Worm (Caenorhabditis elegans) whole organism, late embryonic: ENCODE data around the gene rig-3.
"Not testable (repeated sequence)": the region's sequence is repeated elsewhere in the genome, so short reads cannot be mapped to it uniquely, and the experiment has no call there.

Experiments used
- C08G9.2 ChIP-seq: sonication (generic microtip); optimal IDR thresholded peaks from 2 replicates; lab custom pipeline; 2016; ENCODE audit warnings: mild to moderate bottlenecking, missing genetic modification characterization, moderate library complexity, missing compliant biosample characterization
- C38D4.7 ChIP-seq: fragments of 200-800 bp; sonication (Bioruptor generic); optimal IDR thresholded peaks from 2 replicates; lab custom pipeline; 2018; ENCODE audit warnings: mild to moderate bottlenecking, missing genetic modification characterization, moderate library complexity, missing compliant biosample characterization
- K09A11.1 ChIP-seq: sonication (generic microtip); optimal IDR thresholded peaks from 2 replicates; lab custom pipeline; 2017; ENCODE audit warnings: antibody characterized with exemption, mild to moderate bottlenecking, missing genetic modification characterization, missing compliant biosample characterization; ENCODE audit not compliant: insufficient read depth
- T23F11.4 ChIP-seq: fragments of 200-800 bp; sonication (Bioruptor generic); optimal IDR thresholded peaks from 2 replicates; lab custom pipeline; 2018; ENCODE audit warnings: mild to moderate bottlenecking, missing genetic modification characterization, missing compliant biosample characterization
- Y22D7AL.16 ChIP-seq: sonication (generic microtip); optimal IDR thresholded peaks from 2 replicates; lab custom pipeline; 2016; ENCODE audit warnings: missing genetic modification characterization, missing compliant biosample characterization
- ahr-1 ChIP-seq: sonication (generic microtip); optimal IDR thresholded peaks from 2 replicates; lab custom pipeline; 2016; ENCODE audit warnings: missing genetic modification characterization, missing compliant biosample characterization
- ama-1 ChIP-seq: fragments of 150-350 bp; optimal IDR thresholded peaks from 2 replicates; lab custom pipeline; 2014
- ceh-14 ChIP-seq: sonication (generic microtip); optimal IDR thresholded peaks from 2 replicates; lab custom pipeline; 2016; ENCODE audit warnings: missing genotype, missing genetic modification characterization, missing compliant biosample characterization
- ceh-18 ChIP-seq: sonication (generic microtip); optimal IDR thresholded peaks from 2 replicates; lab custom pipeline; 2016; ENCODE audit warnings: missing genetic modification characterization, missing compliant biosample characterization
- ceh-19 ChIP-seq: fragments of 200-800 bp; sonication (Bioruptor generic); optimal IDR thresholded peaks from 2 replicates; lab custom pipeline; 2018; ENCODE audit warnings: mild to moderate bottlenecking, missing genetic modification characterization, missing compliant biosample characterization
- ceh-2 ChIP-seq: sonication (generic microtip); optimal IDR thresholded peaks from 2 replicates; lab custom pipeline; 2016; ENCODE audit warnings: missing genotype, missing genetic modification characterization, missing compliant biosample characterization
- ceh-31 ChIP-seq: sonication (generic microtip); optimal IDR thresholded peaks from 2 replicates; lab custom pipeline; 2016; ENCODE audit warnings: missing genetic modification characterization, missing compliant biosample characterization
- ceh-34 ChIP-seq: sonication (generic microtip); optimal IDR thresholded peaks from 2 replicates; lab custom pipeline; 2016; ENCODE audit warnings: mild to moderate bottlenecking, missing genetic modification characterization, missing compliant biosample characterization
- ceh-45 ChIP-seq: fragments of 200-800 bp; sonication (Bioruptor generic); IDR thresholded peaks from 2 replicates; pipeline ENCODE4 v1.3.6; 2022; ENCODE audit warnings: missing genetic modification reagents, missing genetic modification characterization, missing compliant biosample characterization
- ceh-6 ChIP-seq: fragments of 200-800 bp; sonication (Bioruptor generic); optimal IDR thresholded peaks from 2 replicates; lab custom pipeline; 2018; ENCODE audit warnings: mild to moderate bottlenecking, missing genetic modification characterization, missing compliant biosample characterization
- che-1 ChIP-seq: sonication (generic microtip); optimal IDR thresholded peaks from 2 replicates; lab custom pipeline; 2016; ENCODE audit warnings: mild to moderate bottlenecking, missing genetic modification characterization, missing compliant biosample characterization
- dve-1 ChIP-seq: sonication (generic microtip); optimal IDR thresholded peaks from 2 replicates; lab custom pipeline; 2017; ENCODE audit warnings: antibody characterized with exemption, mild to moderate bottlenecking, missing genetic modification characterization, missing compliant biosample characterization
- elt-2 ChIP-seq: sonication (generic microtip); optimal IDR thresholded peaks from 2 replicates; lab custom pipeline; 2016; ENCODE audit warnings: missing genetic modification reagents, missing genetic modification characterization, missing compliant biosample characterization
- fkh-10 ChIP-seq: fragments of 150-350 bp; optimal IDR thresholded peaks from 2 replicates; lab custom pipeline; 2014; ENCODE audit warnings: missing biosample characterization, missing genetic modification reagents, missing genetic modification characterization
- fkh-6 ChIP-seq: sonication (generic microtip); optimal IDR thresholded peaks from 2 replicates; lab custom pipeline; 2016; ENCODE audit warnings: missing genetic modification characterization, missing compliant biosample characterization
- gmeb-2 ChIP-seq: sonication (generic microtip); optimal IDR thresholded peaks from 2 replicates; lab custom pipeline; 2016; ENCODE audit warnings: missing genetic modification characterization, inconsistent platforms, missing compliant biosample characterization
- hlh-13 ChIP-seq: fragments of 200-800 bp; sonication (Bioruptor generic); optimal IDR thresholded peaks from 2 replicates; lab custom pipeline; 2018; ENCODE audit warnings: mild to moderate bottlenecking, missing genetic modification characterization, missing compliant biosample characterization
- hlh-15 ChIP-seq: sonication (generic microtip); optimal IDR thresholded peaks from 2 replicates; lab custom pipeline; 2016; ENCODE audit warnings: missing genetic modification characterization, missing compliant biosample characterization
- hlh-30 ChIP-seq: sonication (generic microtip); optimal IDR thresholded peaks from 2 replicates; lab custom pipeline; 2017; ENCODE audit warnings: antibody characterized with exemption, missing genetic modification characterization, missing compliant biosample characterization; ENCODE audit not compliant: insufficient read depth
- hlh-8 ChIP-seq: sonication (generic microtip); optimal IDR thresholded peaks from 2 replicates; lab custom pipeline; 2016; ENCODE audit warnings: missing genotype, missing genetic modification characterization, missing compliant biosample characterization
- lim-6 ChIP-seq: sonication (generic microtip); optimal IDR thresholded peaks from 2 replicates; lab custom pipeline; 2016; ENCODE audit warnings: missing genetic modification characterization, missing compliant biosample characterization
- madf-2 ChIP-seq: sonication (generic microtip); optimal IDR thresholded peaks from 2 replicates; lab custom pipeline; 2017; ENCODE audit warnings: missing genetic modification characterization, missing compliant biosample characterization
- nhr-11 ChIP-seq: fragments of 150-350 bp; optimal IDR thresholded peaks from 2 replicates; lab custom pipeline; 2014; ENCODE audit warnings: missing biosample characterization, missing genetic modification characterization
- nhr-232 ChIP-seq: sonication (generic microtip); optimal IDR thresholded peaks from 2 replicates; lab custom pipeline; 2016; ENCODE audit warnings: missing genetic modification characterization, missing compliant biosample characterization
- odd-2 ChIP-seq: sonication (generic microtip); optimal IDR thresholded peaks from 2 replicates; lab custom pipeline; 2017; ENCODE audit warnings: antibody characterized with exemption, mild to moderate bottlenecking, missing genetic modification characterization, missing compliant biosample characterization
- pag-3 ChIP-seq: sonication (generic microtip); optimal IDR thresholded peaks from 2 replicates; lab custom pipeline; 2016; ENCODE audit warnings: missing compliant biosample characterization, missing genetic modification characterization, borderline replicate concordance
- pax-1 ChIP-seq: fragments of 150-350 bp; optimal IDR thresholded peaks from 2 replicates; lab custom pipeline; 2014; ENCODE audit warnings: missing biosample characterization, missing genetic modification characterization
- pha-2 ChIP-seq: sonication (generic microtip); optimal IDR thresholded peaks from 2 replicates; lab custom pipeline; 2017; ENCODE audit warnings: mild to moderate bottlenecking, missing genetic modification characterization, missing compliant biosample characterization
- pqm-1 ChIP-seq: sonication (generic microtip); optimal IDR thresholded peaks from 2 replicates; lab custom pipeline; 2016; ENCODE audit warnings: missing genetic modification characterization, missing compliant biosample characterization
- pros-1 ChIP-seq: fragments of 150-350 bp; optimal IDR thresholded peaks from 2 replicates; lab custom pipeline; 2014; ENCODE audit warnings: missing biosample characterization, missing genetic modification reagents, missing genetic modification characterization
- rnt-1 ChIP-seq: sonication (generic microtip); optimal IDR thresholded peaks from 2 replicates; lab custom pipeline; 2016; ENCODE audit warnings: missing genetic modification characterization, missing compliant biosample characterization
- sox-4 ChIP-seq: sonication (generic microtip); optimal IDR thresholded peaks from 2 replicates; lab custom pipeline; 2017; ENCODE audit warnings: mild to moderate bottlenecking, missing genetic modification characterization, inconsistent platforms, missing compliant biosample characterization
- ttx-3 ChIP-seq: sonication (generic microtip); optimal IDR thresholded peaks from 2 replicates; lab custom pipeline; 2016; ENCODE audit warnings: missing genetic modification reagents, missing genetic modification characterization, missing compliant biosample characterization
- unc-42 ChIP-seq: sonication (generic microtip); optimal IDR thresholded peaks from 2 replicates; lab custom pipeline; 2016; ENCODE audit warnings: missing genotype, missing genetic modification characterization, missing compliant biosample characterization
- unc-86 ChIP-seq: sonication (generic microtip); optimal IDR thresholded peaks from 2 replicates; lab custom pipeline; 2016; ENCODE audit warnings: missing genetic modification characterization, missing compliant biosample characterization
- zip-5 ChIP-seq: sonication (generic microtip); optimal IDR thresholded peaks from 2 replicates; lab custom pipeline; 2016; ENCODE audit warnings: missing genetic modification characterization, missing compliant biosample characterization

The rig-3 gene

ce11 chrX:6867707-6868106 is 14.3 kb downstream of the rig-3 start (continued):
- TF ChIP-seq unc-42 (no peak), pha-2 (tag; lab: Kevin White, UChicago) (no peak), ama-1 (no peak), odd-2 (tag; lab: Kevin White, UChicago) (no peak), nhr-11 (tag; lab: Kevin White, UChicago) (no peak), nhr-232 (tag; lab: Kevin White, UChicago) (no peak), pros-1 (tag; lab: Kevin White, UChicago) (no peak), pax-1 (tag; lab: Kevin White, UChicago) (no peak), madf-2 (no peak), T23F11.4 (GFP tag; lab: Kevin White, UChicago) (no peak), ceh-14 (tag; lab: Kevin White, UChicago) (no peak), hlh-15 (tag; lab: Kevin White, UChicago) (no peak), dve-1 (tag; lab: Kevin White, UChicago) (no peak), ceh-31 (no peak), hlh-13 (GFP tag; lab: Kevin White, UChicago) (no peak), ceh-19 (GFP tag; lab: Kevin White, UChicago) (no peak)

ce11 chrX:6868669-6869068 is 15.3 kb downstream of the rig-3 start, which contains the start of gene C53B7.6:
TSS of gene C53B7.6 (minus strand) at chrX:6868769.
- not testable (repeated sequence) for TF ChIP-seq K09A11.1; lim-6 (tag; lab: Kevin White, UChicago); che-1 (tag; lab: Kevin White, UChicago)

DNA sequence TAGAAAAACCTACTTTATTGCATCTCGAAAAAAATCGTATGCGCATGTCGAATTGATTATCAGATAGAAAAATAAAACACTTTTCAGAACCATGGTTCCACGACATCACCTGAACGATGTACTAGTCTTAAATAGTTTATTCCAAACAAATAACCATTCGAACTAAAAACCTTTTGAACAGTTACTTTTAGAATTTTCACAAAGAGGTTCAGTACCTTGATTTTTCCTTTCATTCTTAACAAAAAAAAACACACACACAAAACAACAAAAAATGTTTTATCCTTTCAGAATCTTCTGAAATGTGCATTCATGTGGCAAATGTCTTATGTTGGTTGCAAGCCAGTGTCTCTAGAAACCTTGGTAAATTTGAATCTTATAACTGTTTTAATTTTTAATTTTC is 21.3 kb downstream of the rig-3 start, which contains the start of gene F41C6.4:
Gene F41C6.4, minus strand, starts transcription at position 101 of the 400 bp plus-strand sequence.
- TF ChIP-seq unc-86 (tag; lab: Kevin White, UChicago) = no peak
- no peak for TF ChIP-seq nhr-11 (tag; lab: Kevin White, UChicago)
- TF ChIP-seq C08G9.2 (tag; lab: Kevin White, UChicago) = no peak
- TF ChIP-seq fkh-10 (GFP tag; lab: Kevin White, UChicago) = no peak
- no peak for TF ChIP-seq pros-1 (tag; lab: Kevin White, UChicago)
- TF ChIP-seq elt-2 (tag; lab: Kevin White, UChicago) = no peak
- no peak for TF ChIP-seq hlh-30 (tag; lab: Kevin White, UChicago)
- no peak for TF ChIP-seq fkh-6 (tag; lab: Kevin White, UChicago)
- no peak for TF ChIP-seq K09A11.1
- no peak for TF ChIP-seq ceh-45 (GFP tag; lab: Robert Waterston, UW)
- no peak for TF ChIP-seq rnt-1 (tag; lab: Kevin White, UChicago)
- no peak for TF ChIP-seq lim-6 (tag; lab: Kevin White, UChicago)
- TF ChIP-seq ceh-34 (tag; lab: Kevin White, UChicago) = no peak
- TF ChIP-seq ttx-3 = no peak
- TF ChIP-seq pqm-1 (tag; lab: Kevin White, UChicago) = no peak
- no peak for TF ChIP-seq ceh-6
- no peak for TF ChIP-seq C38D4.7

DNA sequence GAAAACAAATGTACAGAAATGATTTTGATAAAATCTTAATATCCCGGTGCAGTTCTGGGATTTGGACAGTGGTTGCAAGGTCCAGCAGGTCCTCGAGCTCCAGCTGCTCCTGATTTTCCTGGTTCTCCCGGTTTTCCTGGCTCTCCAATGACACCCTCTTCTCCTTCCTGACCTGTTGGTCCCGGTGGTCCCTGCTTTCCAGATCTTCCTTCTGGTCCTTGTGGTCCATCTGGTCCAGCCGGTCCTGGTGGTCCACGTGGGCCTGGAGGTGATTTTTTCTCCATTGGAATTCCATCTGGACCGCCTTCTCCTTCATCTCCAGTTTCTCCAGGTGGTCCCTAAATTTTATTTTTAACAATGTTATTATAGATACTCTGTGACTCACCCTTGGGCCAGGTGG is 21.9 kb downstream of the rig-3 start:
- TF ChIP-seq ama-1 (no peak), zip-5 (tag; lab: Kevin White, UChicago) (no peak), gmeb-2 (tag; lab: Kevin White, UChicago) (no peak), ahr-1 (tag; lab: Kevin White, UChicago) (no peak), unc-86 (tag; lab: Kevin White, UChicago) (no peak), pag-3 (tag; lab: Kevin White, UChicago) (no peak), sox-4 (tag; lab: Kevin White, UChicago) (no peak), ceh-18 (tag; lab: Kevin White, UChicago) (no peak), ceh-2 (tag; lab: Kevin White, UChicago) (no peak), pax-1 (tag; lab: Kevin White, UChicago) (no peak), Y22D7AL.16 (no peak), hlh-8 (no peak)
